Fruit fly (Drosophila melanogaster) whole organism, embryonic: Measurements from ENCODE around the gene Usp5.

ENCODE experiments used
- Atf-2 ChIP-seq: fragments of 200-800 bp; sonication (Bioruptor generic); optimal IDR thresholded peaks from 2 replicates; lab custom pipeline; 2016; ENCODE audit warnings: missing biosample characterization, missing genetic modification characterization
- Awh ChIP-seq: fragments of 200-800 bp; sonication (Bioruptor generic); IDR thresholded peaks from 2 replicates; pipeline ENCODE4, ENCODE4 v1.3.6; 2022; ENCODE audit warnings: missing biosample characterization, missing genetic modification characterization
- B-H1 ChIP-seq: fragments of 200-800 bp; sonication (Bioruptor generic); IDR thresholded peaks from 3 replicates; pipeline ENCODE4 v1.3.6; 2022; ENCODE audit warnings: missing biosample characterization, missing genetic modification characterization
- Blimp-1 ChIP-seq: fragments of 200-800 bp; sonication (Bioruptor generic); optimal IDR thresholded peaks from 3 replicates; lab custom pipeline; 2018; ENCODE audit warnings: missing biosample characterization, missing genetic modification characterization, mild to moderate bottlenecking, moderate library complexity, missing genetic modification reagents
- Bteb2 ChIP-seq: fragments of 200-800 bp; sonication (Bioruptor generic); optimal IDR thresholded peaks from 2 replicates; lab custom pipeline; 2016; ENCODE audit warnings: missing biosample characterization, missing genetic modification characterization
- CG10321 ChIP-seq: fragments of 200-800 bp; sonication (Bioruptor generic); IDR thresholded peaks from 2 replicates; pipeline ENCODE4 v1.3.6; 2022; ENCODE audit warnings: missing biosample characterization, missing genetic modification characterization
- CG10462 ChIP-seq: fragments of 200-800 bp; sonication (Bioruptor generic); optimal IDR thresholded peaks from 2 replicates; lab custom pipeline; 2016; ENCODE audit warnings: missing biosample characterization, missing genetic modification characterization
- CG14014 ChIP-seq: fragments of 200-800 bp; sonication (Bioruptor generic); IDR thresholded peaks from 2 replicates; pipeline ENCODE4 v1.3.6; 2022; ENCODE audit warnings: missing biosample characterization, missing genetic modification characterization
- CG14667 ChIP-seq: fragments of 200-800 bp; sonication (Bioruptor generic); IDR thresholded peaks from 2 replicates; pipeline ENCODE4 v1.3.6; 2022; ENCODE audit warnings: missing biosample characterization, missing genetic modification characterization
- CG1529 ChIP-seq: fragments of 200-800 bp; sonication (Bioruptor generic); optimal IDR thresholded peaks from 3 replicates; lab custom pipeline; 2018; ENCODE audit warnings: missing biosample characterization, missing genetic modification characterization
- CG1647 ChIP-seq: fragments of 200-800 bp; sonication (Bioruptor generic); optimal IDR thresholded peaks from 3 replicates; lab custom pipeline; 2016; ENCODE audit warnings: missing biosample characterization, missing genetic modification characterization
- CG16815 ChIP-seq: fragments of 200-800 bp; sonication (Bioruptor generic); optimal IDR thresholded peaks from 3 replicates; lab custom pipeline; 2017; ENCODE audit warnings: missing biosample characterization, mild to moderate bottlenecking, missing genetic modification characterization
- CG17802 ChIP-seq: fragments of 200-800 bp; sonication (Bioruptor generic); optimal IDR thresholded peaks from 2 replicates; lab custom pipeline; 2018; ENCODE audit warnings: missing biosample characterization, mild to moderate bottlenecking, missing genetic modification characterization, moderate library complexity
- CG18011 ChIP-seq: fragments of 200-800 bp; sonication (Bioruptor generic); optimal IDR thresholded peaks from 2 replicates; lab custom pipeline; 2017; ENCODE audit warnings: missing biosample characterization, missing genetic modification characterization, mild to moderate bottlenecking, moderate library complexity, missing genotype
- CG18262 ChIP-seq: fragments of 200-800 bp; optimal IDR thresholded peaks from 3 replicates; lab custom pipeline; 2019; ENCODE audit warnings: missing biosample characterization, mild to moderate bottlenecking, missing genetic modification characterization, moderate library complexity
- CG1832 ChIP-seq: fragments of 200-800 bp; sonication (Bioruptor generic); optimal IDR thresholded peaks from 2 replicates; lab custom pipeline; 2017; ENCODE audit warnings: missing biosample characterization, mild to moderate bottlenecking, missing genetic modification characterization, inconsistent platforms
- CG2120 ChIP-seq: fragments of 200-800 bp; sonication (Bioruptor generic); optimal IDR thresholded peaks from 3 replicates; lab custom pipeline; 2016; ENCODE audit warnings: missing biosample characterization, missing genetic modification characterization
- CG2712 ChIP-seq: fragments of 200-800 bp; optimal IDR thresholded peaks from 3 replicates; lab custom pipeline; 2019; ENCODE audit warnings: missing biosample characterization, mild to moderate bottlenecking, missing genetic modification characterization, moderate library complexity
- CG31388 ChIP-seq: fragments of 200-800 bp; sonication (Bioruptor generic); optimal IDR thresholded peaks from 2 replicates; lab custom pipeline; 2016; ENCODE audit warnings: missing biosample characterization, missing genetic modification characterization
- CG32532 ChIP-seq: fragments of 200-800 bp; sonication (Bioruptor generic); IDR thresholded peaks from 2 replicates; pipeline ENCODE4 v1.3.6; 2022; ENCODE audit warnings: missing biosample characterization, missing genetic modification characterization
- CG42726 ChIP-seq: fragments of 200-800 bp; sonication (Bioruptor generic); IDR thresholded peaks from 2 replicates; pipeline ENCODE4 v1.3.6; 2022; ENCODE audit warnings: missing biosample characterization, missing genetic modification characterization; ENCODE audit not compliant: partially characterized antibody
- CG4328 ChIP-seq: fragments of 200-800 bp; sonication (Bioruptor generic); optimal IDR thresholded peaks from 3 replicates; lab custom pipeline; 2017; ENCODE audit warnings: missing biosample characterization, missing genetic modification reagents, missing genetic modification characterization
- CG4360 ChIP-seq: fragments of 200-800 bp; sonication (Bioruptor generic); IDR thresholded peaks from 2 replicates; pipeline ENCODE4 v1.3.6; 2022; ENCODE audit warnings: missing biosample characterization, missing genetic modification characterization
- CG9215 ChIP-seq: fragments of 200-800 bp; sonication (Bioruptor generic); IDR thresholded peaks from 2 replicates; pipeline ENCODE4 v1.3.6; 2022; ENCODE audit warnings: missing biosample characterization, missing genetic modification characterization
- CG9437 ChIP-seq: fragments of 200-800 bp; sonication (Bioruptor generic); optimal IDR thresholded peaks from 2 replicates; lab custom pipeline; 2018; ENCODE audit warnings: missing biosample characterization, mild to moderate bottlenecking, missing genetic modification characterization
- CG9609 ChIP-seq: fragments of 200-800 bp; sonication (Bioruptor generic); optimal IDR thresholded peaks from 3 replicates; lab custom pipeline; 2016; ENCODE audit warnings: missing biosample characterization, missing genetic modification characterization
- CG9876 ChIP-seq: fragments of 200-800 bp; sonication (Bioruptor generic); optimal IDR thresholded peaks from 2 replicates; lab custom pipeline; 2016; ENCODE audit warnings: missing biosample characterization, missing genetic modification characterization
- CoRest ChIP-seq: fragments of 200-800 bp; sonication (Bioruptor generic); optimal IDR thresholded peaks from 3 replicates; lab custom pipeline; 2018; ENCODE audit warnings: missing biosample characterization, mild to moderate bottlenecking, missing genetic modification characterization, moderate library complexity
- Gug ChIP-seq: fragments of 200-800 bp; sonication (Bioruptor generic); IDR thresholded peaks from 4 replicates; pipeline ENCODE4 v1.3.6; 2022; ENCODE audit warnings: missing biosample characterization, missing genetic modification characterization
- Hey ChIP-seq: fragments of 200-800 bp; sonication (Bioruptor generic); optimal IDR thresholded peaks from 3 replicates; lab custom pipeline; 2018; ENCODE audit warnings: missing biosample characterization, mild to moderate bottlenecking, missing genetic modification characterization
- Lpt ChIP-seq: fragments of >200 bp; optimal IDR thresholded peaks from 2 replicates; lab custom pipeline; 2018; ENCODE audit warnings: missing biosample characterization, missing genetic modification characterization
- Max ChIP-seq: fragments of 200-800 bp; sonication (Bioruptor generic); optimal IDR thresholded peaks from 2 replicates; lab custom pipeline; 2016; ENCODE audit warnings: missing biosample characterization, mild to moderate bottlenecking, missing genetic modification characterization
- PHDP ChIP-seq: fragments of 200-800 bp; sonication (Bioruptor generic); optimal IDR thresholded peaks from 3 replicates; lab custom pipeline; 2018; ENCODE audit warnings: missing biosample characterization, mild to moderate bottlenecking, missing genetic modification characterization, moderate library complexity
- Six4 ChIP-seq: fragments of 200-800 bp; sonication (Bioruptor generic); optimal IDR thresholded peaks from 2 replicates; lab custom pipeline; 2016; ENCODE audit warnings: missing biosample characterization, missing genetic modification characterization
- Sry-δ ChIP-seq: fragments of 200-800 bp; sonication (Bioruptor generic); optimal IDR thresholded peaks from 2 replicates; lab custom pipeline; 2016; ENCODE audit warnings: missing biosample characterization, missing genetic modification characterization
- bsh ChIP-seq, 2 experiments: fragments of 200-800 bp; sonication (Bioruptor generic); optimal IDR thresholded peaks; 2 replicates each; lab custom pipeline; 2017 to 2018; ENCODE audit warnings: mild to moderate bottlenecking in 2 of 2, missing biosample characterization in 2 of 2, missing genetic modification characterization in 2 of 2, moderate library complexity in 1 of 2
- cg ChIP-seq: fragments of 200-800 bp; sonication (Bioruptor generic); optimal IDR thresholded peaks from 3 replicates; lab custom pipeline; 2019; ENCODE audit warnings: missing biosample characterization, mild to moderate bottlenecking, missing genetic modification characterization, moderate library complexity
- dpn ChIP-seq, 2 experiments: fragments of 200-800 bp; sonication (Bioruptor generic); optimal IDR thresholded peaks; 3 replicates each; lab custom pipeline; 2016; ENCODE audit warnings: missing biosample characterization in 2 of 2, missing genetic modification characterization in 2 of 2
- eve ChIP-seq, 2 experiments: fragments of >200 bp; optimal IDR thresholded peaks; 2 replicates each; lab custom pipeline; 2017; ENCODE audit warnings: missing biosample characterization in 2 of 2, missing genetic modification characterization in 2 of 2
- fd3F ChIP-seq: fragments of 200-800 bp; sonication (Bioruptor generic); optimal IDR thresholded peaks from 2 replicates; lab custom pipeline; 2018; ENCODE audit warnings: missing biosample characterization, mild to moderate bottlenecking, missing genetic modification characterization, moderate library complexity
- fru ChIP-seq: fragments of >200 bp; optimal IDR thresholded peaks from 2 replicates; lab custom pipeline; 2017
- gem ChIP-seq: fragments of 200-800 bp; sonication (Bioruptor generic); optimal IDR thresholded peaks from 2 replicates; lab custom pipeline; 2019; ENCODE audit warnings: missing biosample characterization, mild to moderate bottlenecking, missing genetic modification characterization, moderate library complexity
- insv ChIP-seq, 2 experiments: fragments of 200-800 bp; sonication (Bioruptor generic); optimal IDR thresholded peaks; 3 replicates each; lab custom pipeline; 2016 to 2018; ENCODE audit warnings: missing biosample characterization in 2 of 2, missing genetic modification characterization in 2 of 2
- jumu ChIP-seq: fragments of 200-800 bp; sonication (Bioruptor generic); optimal IDR thresholded peaks from 3 replicates; lab custom pipeline; 2016; ENCODE audit warnings: missing biosample characterization, missing genetic modification characterization
- nerfin-1 ChIP-seq: fragments of 200-800 bp; sonication (Bioruptor generic); optimal IDR thresholded peaks from 3 replicates; lab custom pipeline; 2019; ENCODE audit warnings: missing biosample characterization, mild to moderate bottlenecking, missing genetic modification characterization, moderate library complexity
- row ChIP-seq: fragments of 200-800 bp; sonication (Bioruptor generic); IDR thresholded peaks from 3 replicates; pipeline ENCODE4 v1.3.6; 2022; ENCODE audit warnings: missing biosample characterization, missing genetic modification characterization
- slbo ChIP-seq: fragments of 200-800 bp; sonication (Bioruptor generic); IDR thresholded peaks from 2 replicates; pipeline ENCODE4 v1.3.6; 2022; ENCODE audit warnings: missing biosample characterization, missing genetic modification characterization
- tgo ChIP-seq: fragments of 200-800 bp; sonication (Bioruptor generic); IDR thresholded peaks from 3 replicates; pipeline ENCODE4 v1.3.6; 2022; ENCODE audit warnings: missing biosample characterization, missing genetic modification characterization
- usp ChIP-seq: fragments of >200 bp; optimal IDR thresholded peaks from 2 replicates; lab custom pipeline; 2017; ENCODE audit warnings: missing biosample characterization, missing genetic modification characterization

Gene Usp5

DNA sequence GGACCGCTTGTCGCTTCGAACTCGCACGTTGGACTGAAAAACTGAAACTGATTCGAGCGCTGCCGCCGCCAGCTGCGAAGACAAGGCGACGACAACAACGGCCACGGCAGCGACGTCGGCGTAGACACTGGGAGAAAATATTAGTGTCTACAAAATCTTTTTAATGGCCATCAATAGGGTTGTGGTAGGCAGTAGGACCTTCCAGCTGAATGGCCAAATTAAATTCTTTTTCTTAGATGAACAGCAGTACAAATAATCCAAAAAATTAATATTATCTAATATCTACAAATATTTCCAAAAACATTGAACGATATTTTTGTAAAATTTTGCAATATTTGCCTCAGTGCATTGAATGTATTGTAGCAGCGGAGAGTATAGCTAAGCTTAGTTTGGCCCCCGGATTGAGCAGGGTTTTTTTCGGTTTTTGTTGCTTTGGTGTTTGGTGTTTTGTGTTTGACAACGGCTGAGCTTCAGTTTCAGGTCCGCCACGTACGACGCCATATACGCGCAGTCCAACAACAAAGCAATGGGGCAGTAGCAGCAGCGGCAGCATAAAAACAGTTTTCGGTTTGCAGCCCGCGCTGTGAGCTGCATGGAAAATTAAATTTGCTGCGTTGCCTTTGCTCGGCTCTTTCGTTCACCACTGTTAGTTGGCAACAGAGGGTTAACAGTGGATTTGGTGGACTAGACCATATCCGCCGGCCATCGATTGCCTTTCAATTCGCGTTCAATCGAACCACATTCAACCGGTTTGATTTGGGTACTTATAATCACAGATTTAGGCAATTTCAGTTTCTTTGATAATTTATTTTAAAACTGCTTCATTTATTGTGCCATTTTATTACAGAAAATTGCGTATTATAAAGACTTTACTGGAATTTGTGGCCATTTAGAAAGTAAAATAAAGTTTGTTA is 41.0 kb downstream of the Usp5 start, which contains the start of gene Cht7 (continued):
- TF ChIP-seq CG10321 (GFP tag; lab: Robert Waterston, UW) (0 out of 2 replicates have a peak, but pooled peaks have one; percentile 29), Six4 (GFP tag; lab: Kevin White, UChicago) (peak; percentile 51), CG10462 (GFP tag; lab: Kevin White, UChicago) (peak; percentile 67), CG16815 (GFP tag; lab: Kevin White, UChicago) (peak; percentile 74), Gug (peak; percentile 66; the same call in 3 of the 4 replicates), CG18011 (GFP tag; lab: Kevin White, UChicago) (peak; percentile 49), CG31388 (GFP tag; lab: Kevin White, UChicago) (peak; percentile 50), jumu (GFP tag; lab: Kevin White, UChicago) (peak; percentile 57), B-H1 (GFP tag; lab: Robert Waterston, UW) (peak; percentile 62; the same call in 2 of the 3 replicates), CG9609 (GFP tag; lab: Kevin White, UChicago) (peak; percentile 62), CG18262 (tag; lab: Kevin White, UChicago) (peak; percentile 89), CoRest (peak; percentile 93), CG42726 (GFP tag; lab: Robert Waterston, UW) (no peak), CG4360 (GFP tag; lab: Robert Waterston, UW) (0 out of 2 replicates have a peak, but pooled peaks have one; percentile 15), Lpt (GFP tag; lab: Kevin White, UChicago) (no peak), cg (GFP tag; lab: Kevin White, UChicago) (no peak), insv (GFP tag; optimal IDR thresholded peaks at IDR 0.05; lab: Kevin White, UChicago) (peak in 1 of 2 experiments; percentile 39), CG1529 (GFP tag; lab: Kevin White, UChicago) (peak; percentile 89), eve (GFP tag; optimal IDR thresholded peaks at IDR 0.05; lab: Kevin White, UChicago) (peak in 1 of 2 experiments; percentile 93), fd3F (GFP tag; lab: Kevin White, UChicago) (peak; percentile 78), Awh (peak; percentile 81), nerfin-1 (tag; lab: Kevin White, UChicago) (peak; percentile 58), PHDP (peak; percentile 91), CG9876 (GFP tag; lab: Kevin White, UChicago) (peak; percentile 40)

DNA sequence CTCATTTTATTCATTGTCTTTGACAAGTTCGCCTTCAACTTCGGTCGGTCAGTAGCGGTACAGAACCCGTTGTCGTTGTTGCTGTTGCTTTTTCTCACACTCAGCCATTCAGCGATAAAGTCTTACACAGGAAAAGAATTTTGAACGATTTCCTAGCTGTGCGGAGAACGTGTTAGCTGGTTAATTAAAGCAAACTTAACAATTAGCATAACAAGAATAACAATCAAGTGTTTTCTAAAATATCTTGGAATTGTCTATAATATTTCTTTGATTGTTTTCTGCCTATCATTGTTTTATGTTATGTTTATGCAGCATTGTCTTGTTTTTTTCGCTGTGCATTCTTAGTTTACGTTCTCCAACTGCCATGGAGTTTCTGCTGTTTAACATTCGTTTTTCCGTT is 42.0 kb downstream of the Usp5 start:
- TF ChIP-seq dpn (GFP tag; optimal IDR thresholded peaks at IDR 0.05; lab: Kevin White, UChicago) = no peak
- TF ChIP-seq CG4328 (GFP tag; lab: Kevin White, UChicago) = no peak
- no peak for TF ChIP-seq Atf-2 (GFP tag; lab: Kevin White, UChicago)
- TF ChIP-seq tgo (GFP tag; lab: Robert Waterston, UW) = no peak
- 0 out of 2 replicates have a peak, but pooled peaks have one; percentile 33 for TF ChIP-seq CG32532 (GFP tag; lab: Robert Waterston, UW)
- TF ChIP-seq CG17802 (tag; lab: Kevin White, UChicago) = no peak
- TF ChIP-seq gem = peak; percentile 38
- TF ChIP-seq usp (GFP tag; lab: Kevin White, UChicago) = no peak
- TF ChIP-seq Hey (tag; lab: Kevin White, UChicago) = no peak
- no peak for TF ChIP-seq Bteb2 (GFP tag; lab: Kevin White, UChicago)
- TF ChIP-seq bsh (GFP tag; optimal IDR thresholded peaks at IDR 0.05; lab: Kevin White, UChicago) = peak in 1 of 2 experiments; percentile 41
- TF ChIP-seq CG14667 (GFP tag; lab: Robert Waterston, UW) = 0 out of 2 replicates have a peak, but pooled peaks have one; percentile 4
- TF ChIP-seq slbo = peak; percentile 27
- no peak for TF ChIP-seq Sry-δ (GFP tag; lab: Kevin White, UChicago)
- no peak for TF ChIP-seq CG1647 (GFP tag; lab: Kevin White, UChicago)
- TF ChIP-seq CG1832 = no peak
- peak; percentile 28; the same call in 1 of the 2 replicates for TF ChIP-seq CG9215 (GFP tag; lab: Robert Waterston, UW)
- no peak for TF ChIP-seq Max (GFP tag; lab: Kevin White, UChicago)
- TF ChIP-seq CG9437 (GFP tag; lab: Kevin White, UChicago) = no peak
- TF ChIP-seq CG14014 = no peak
- peak; percentile 10 for TF ChIP-seq Blimp-1
- TF ChIP-seq CG2120 (GFP tag; lab: Kevin White, UChicago) = peak; percentile 8
- no peak for TF ChIP-seq fru (lab: Kevin White, UChicago)
- TF ChIP-seq CG2712 (tag; lab: Kevin White, UChicago) = peak; percentile 8
- TF ChIP-seq row (GFP tag; lab: Robert Waterston, UW) = peak; percentile 28; the same call in 2 of the 3 replicates
